Fruit fly (Drosophila melanogaster) whole organism, prepupa: Measurements from ENCODE around the gene Prdm13.

Experiments
- CG11902 ChIP-seq: fragments of 200-800 bp; sonication (Bioruptor generic); optimal IDR thresholded peaks from 3 replicates; lab custom pipeline; 2016; ENCODE audit warnings: missing biosample characterization, missing genetic modification characterization
- CG6792 ChIP-seq: fragments of 200-800 bp; sonication (Bioruptor generic); optimal IDR thresholded peaks from 3 replicates; lab custom pipeline; 2016; ENCODE audit warnings: missing biosample characterization, missing genetic modification characterization
- Sox14 ChIP-seq: fragments of 200-800 bp; sonication (Bioruptor generic); optimal IDR thresholded peaks from 3 replicates; lab custom pipeline; 2016; ENCODE audit warnings: missing biosample characterization, missing genetic modification characterization

dm6 chr3L:6144769-6145220, 18.1 kb upstream of the Prdm13 start, which contains the start of gene Lcp65Ac:
- TF ChIP-seq CG11902 (GFP tag; lab: Kevin White, UChicago): no peak
- TF ChIP-seq Sox14 (GFP tag; lab: Kevin White, UChicago): no peak
- no peak for TF ChIP-seq CG6792
